Worm (Caenorhabditis elegans): ENCODE measurements around the gene ZC239.20.

DNA sequence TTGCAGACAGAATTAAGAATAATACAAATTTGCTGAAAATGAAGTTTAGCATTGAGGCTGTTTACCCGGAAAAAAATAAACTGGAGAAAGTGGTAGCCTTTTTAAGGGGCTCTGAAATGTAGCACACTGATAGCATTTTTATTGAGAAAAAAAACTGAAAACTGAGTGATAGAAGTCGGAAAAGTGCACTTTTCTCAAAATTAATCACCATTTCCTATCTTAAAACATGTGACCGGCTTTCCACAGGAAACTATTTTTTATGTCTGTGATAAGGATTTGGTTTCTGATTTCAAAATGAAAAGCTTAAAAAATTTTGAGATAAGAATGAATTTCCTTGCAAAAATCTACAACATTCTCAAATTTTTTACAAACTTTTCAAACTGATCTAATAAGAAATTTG, 14.4 kb upstream of the ZC239.20 start, which contains the start of gene ZC239.22:
- TF ChIP-seq nhr-11 (tag; optimal IDR thresholded peaks at IDR 0.05) (no peak), hlh-30 (tag; optimal IDR thresholded peaks at IDR 0.05; ENCODE audit: insufficient read depth) (no peak), tbx-2 (tag; optimal IDR thresholded peaks at IDR 0.05) (no peak), C08G9.2 (tag; optimal IDR thresholded peaks at IDR 0.05) (no peak), elt-2 (tag; optimal IDR thresholded peaks at IDR 0.05) (no peak), fax-1 (tag; optimal IDR thresholded peaks at IDR 0.05) (no peak), fkh-10 (GFP tag; optimal IDR thresholded peaks at IDR 0.05) (no peak), ceh-9 (tag; optimal IDR thresholded peaks at IDR 0.05) (no peak)

Data from whole organism, late embryonic.